Worm (Caenorhabditis elegans) whole organism, L1 larva: ENCODE results near the gene C43D7.8.

Source experiments
- C34B4.2 ChIP-seq: sonication (generic microtip); optimal IDR thresholded peaks from 2 replicates; lab custom pipeline; 2017; ENCODE audit warnings: mild to moderate bottlenecking, missing genetic modification characterization, missing compliant biosample characterization
- egl-13 ChIP-seq: sonication (generic microtip); optimal IDR thresholded peaks from 2 replicates; lab custom pipeline; 2016; ENCODE audit warnings: missing genotype, missing genetic modification reagents, missing genetic modification characterization, missing compliant biosample characterization
- elt-2 ChIP-seq: sonication (generic microtip); optimal IDR thresholded peaks from 2 replicates; lab custom pipeline; 2016; ENCODE audit warnings: missing genetic modification characterization, mild to moderate bottlenecking, inconsistent platforms, missing compliant biosample characterization, missing genetic modification reagents
- fkh-10 ChIP-seq: sonication (generic microtip); optimal IDR thresholded peaks from 2 replicates; lab custom pipeline; 2017; ENCODE audit warnings: missing biosample characterization, missing genetic modification reagents, missing genetic modification characterization
- nhr-237 ChIP-seq: fragments of 150-350 bp; optimal IDR thresholded peaks from 2 replicates; lab custom pipeline; 2014; ENCODE audit warnings: missing biosample characterization, missing genetic modification characterization
- pqm-1 ChIP-seq: sonication (generic microtip); optimal IDR thresholded peaks from 3 replicates; lab custom pipeline; 2017; ENCODE audit warnings: missing biosample characterization, missing genetic modification characterization
- unc-62 ChIP-seq: fragments of 150-350 bp; optimal IDR thresholded peaks from 2 replicates; lab custom pipeline; 2014; ENCODE audit warnings: missing biosample characterization, missing genetic modification reagents, missing genetic modification characterization
- zag-1 ChIP-seq: fragments of 150-350 bp; optimal IDR thresholded peaks from 2 replicates; lab custom pipeline; 2014; ENCODE audit warnings: missing biosample characterization, missing genetic modification characterization

DNA sequence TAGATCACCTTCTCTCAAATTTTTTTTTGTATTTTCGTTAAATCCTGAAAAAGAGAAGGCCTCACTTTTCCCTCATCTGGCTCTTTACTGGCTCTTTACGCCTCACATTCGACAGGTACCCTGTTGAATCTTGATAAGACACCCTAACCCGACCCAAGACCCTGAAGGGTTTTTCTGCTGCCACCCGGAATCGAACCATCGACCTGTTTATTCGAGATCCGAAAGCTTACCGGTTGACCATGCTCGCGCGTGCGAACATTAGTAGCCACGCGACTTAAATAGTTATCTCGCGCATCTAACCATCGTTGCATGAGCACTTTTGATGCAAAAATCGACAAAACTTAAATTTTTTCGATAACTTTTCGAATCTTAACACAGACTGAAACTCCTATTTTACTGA is 43.9 kb upstream of the C43D7.8 start:
- no peak for TF ChIP-seq pqm-1
- TF ChIP-seq C34B4.2 (tag; lab: Kevin White, UChicago): no peak
- no peak for TF ChIP-seq zag-1 (tag; lab: Kevin White, UChicago)
- TF ChIP-seq fkh-10 (GFP tag; lab: Kevin White, UChicago): no peak
- TF ChIP-seq elt-2 (tag; lab: Kevin White, UChicago): no peak
- TF ChIP-seq unc-62: no peak
- TF ChIP-seq nhr-237 (tag; lab: Kevin White, UChicago): no peak
- no peak for TF ChIP-seq egl-13 (tag; lab: Kevin White, UChicago)
